Fruit fly (Drosophila melanogaster): Measurements from ENCODE around the gene CG7542.
A peak's percentile ranks its signal among the peaks of the same experiment; 100 is the strongest.

DNA sequence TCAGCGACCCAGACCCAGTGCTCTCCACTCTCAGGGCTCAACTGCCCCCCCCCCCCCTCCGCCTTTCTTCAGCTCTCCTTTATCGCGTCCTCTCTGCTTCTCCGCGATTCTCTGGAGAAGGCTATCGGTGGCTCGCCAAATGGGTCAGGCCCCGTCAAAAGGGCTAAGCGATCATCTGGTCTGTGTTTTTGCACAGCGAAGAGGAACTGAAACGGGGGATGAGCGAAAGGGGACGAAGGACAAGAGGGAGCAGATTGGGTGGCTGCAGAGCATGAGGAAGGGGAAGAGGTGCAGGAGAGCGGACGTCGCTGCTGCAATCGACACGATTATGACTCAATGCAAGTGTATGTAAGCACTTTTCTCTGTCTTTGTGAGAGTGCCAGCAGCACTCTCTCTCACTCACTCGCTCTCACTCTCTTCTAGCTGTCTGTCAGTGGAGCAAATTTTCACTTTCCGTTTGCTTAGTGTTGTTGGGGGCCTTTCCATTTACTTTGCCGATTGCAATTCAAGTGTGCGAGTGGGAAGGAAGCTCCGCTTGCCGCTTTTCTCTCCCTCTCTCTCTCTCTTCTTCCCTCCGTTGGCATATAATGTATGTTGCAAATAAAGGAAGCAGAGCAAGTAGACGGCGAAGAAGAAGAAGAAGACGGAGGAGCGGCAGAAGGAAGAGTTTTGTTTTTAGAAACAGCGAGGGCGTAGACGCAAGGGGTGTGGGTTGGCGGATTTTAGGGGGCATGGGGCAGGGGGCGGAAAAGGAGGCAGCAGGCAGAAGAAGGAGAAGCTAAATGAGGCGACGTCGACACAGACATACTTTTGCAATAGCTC is 28.1 kb downstream of the CG7542 start:
- TF ChIP-seq usp (GFP tag; optimal IDR thresholded peaks at IDR 0.05) (no peak), EcR (GFP tag; optimal IDR thresholded peaks at IDR 0.05) (peak in 1 of 2 experiments; percentile 75), CG8478 (optimal IDR thresholded peaks at IDR 0.05) (peak; percentile 16), psq (optimal IDR thresholded peaks at IDR 0.05) (no peak), pan (optimal IDR thresholded peaks at IDR 0.05) (no peak)
